Worm (Caenorhabditis elegans) whole organism, L4/young adult: ENCODE measurements around the gene plst-1.

Source experiments
- W03F9.2 ChIP-seq: fragments of 150-350 bp; optimal IDR thresholded peaks from 2 replicates; lab custom pipeline; 2014; ENCODE audit warnings: missing biosample characterization, missing genetic modification characterization
- dao-5 ChIP-seq: sonication (generic microtip); optimal IDR thresholded peaks from 2 replicates; lab custom pipeline; 2016; ENCODE audit warnings: missing genotype, missing genetic modification characterization, moderate library complexity, missing compliant biosample characterization
- him-1 ChIP-seq: sonication (generic microtip); optimal IDR thresholded peaks from 2 replicates; lab custom pipeline; 2016; ENCODE audit warnings: missing genotype, missing genetic modification reagents, missing genetic modification characterization, missing compliant biosample characterization

plst-1 gene

ce11 chrIV:1289327-1289726, at the start of gene plst-1:
Gene plst-1, plus strand, starts transcription at chrIV:1289627.
- TF ChIP-seq dao-5 (no peak), him-1 (tag; lab: Kevin White, UChicago) (no peak), W03F9.2 (tag; lab: Kevin White, UChicago) (no peak)

ce11 chrIV:1239686-1240085, 49.7 kb upstream of the plst-1 start, which contains the start of gene F38A1.8:
Gene F38A1.8, minus strand, starts transcription at chrIV:1239852.
- TF ChIP-seq dao-5 (no peak), him-1 (tag; lab: Kevin White, UChicago) (no peak), W03F9.2 (tag; lab: Kevin White, UChicago) (no peak)

- TF ChIP-seq W03F9.2 (tag; lab: Kevin White, UChicago): no peak
- no peak for TF ChIP-seq him-1 (tag; lab: Kevin White, UChicago)
- no peak for TF ChIP-seq dao-5
Observed at ce11 chrIV:1243295-1243694, 46.1 kb upstream of the plst-1 start, which contains the start of gene F38A1.15. Gene F38A1.15, minus strand, starts transcription at chrIV:1243395.

- no peak for TF ChIP-seq him-1 (tag; lab: Kevin White, UChicago)
- TF ChIP-seq W03F9.2 (tag; lab: Kevin White, UChicago): no peak
- TF ChIP-seq dao-5: no peak
Observed at ce11 chrIV:1245244-1245643, 44.2 kb upstream of the plst-1 start, which contains the start of gene F38A1.9. Gene F38A1.9, minus strand, starts transcription at chrIV:1245344.

- TF ChIP-seq him-1 (tag; lab: Kevin White, UChicago): no peak
- no peak for TF ChIP-seq dao-5
- TF ChIP-seq W03F9.2 (tag; lab: Kevin White, UChicago): no peak
Observed at ce11 chrIV:1246762-1247436, 42.5 kb upstream of the plst-1 start, which contains the start of the genes clec-165 and F38A1.11. Gene clec-165, minus strand, starts transcription at chrIV:1246886. Gene F38A1.11, plus strand, starts transcription at chrIV:1247386.

ce11 chrIV:1251242-1251911, 38.0 kb upstream of the plst-1 start, which contains the start of the genes clec-166 and F38A1.6:
Gene clec-166, minus strand, starts transcription at chrIV:1251342.
Gene F38A1.6, plus strand, starts transcription at chrIV:1251861.
- TF ChIP-seq W03F9.2 (tag; lab: Kevin White, UChicago): no peak
- TF ChIP-seq him-1 (tag; lab: Kevin White, UChicago): no peak
- no peak for TF ChIP-seq dao-5

ce11 chrIV:1255632-1256031, 33.8 kb upstream of the plst-1 start, which contains the start of gene clec-167:
Gene clec-167, minus strand, starts transcription at chrIV:1255732.
- no peak for TF ChIP-seq him-1 (tag; lab: Kevin White, UChicago)
- TF ChIP-seq W03F9.2 (tag; lab: Kevin White, UChicago): no peak
- no peak for TF ChIP-seq dao-5

ce11 chrIV:1256723-1257122, 32.7 kb upstream of the plst-1 start, which contains the start of gene clec-168:
Gene clec-168, plus strand, starts transcription at chrIV:1256969.
- TF ChIP-seq dao-5 (no peak), him-1 (tag; lab: Kevin White, UChicago) (no peak), W03F9.2 (tag; lab: Kevin White, UChicago) (no peak)

- TF ChIP-seq dao-5 (no peak), W03F9.2 (tag; lab: Kevin White, UChicago) (no peak), him-1 (tag; lab: Kevin White, UChicago) (no peak)
Observed at ce11 chrIV:1260474-1260873, 29.0 kb upstream of the plst-1 start.

ce11 chrIV:1261024-1261423, 28.4 kb upstream of the plst-1 start, which contains the start of gene clec-169:
Gene clec-169, plus strand, starts transcription at chrIV:1261324.
- TF ChIP-seq W03F9.2 (tag; lab: Kevin White, UChicago) (no peak), dao-5 (no peak), him-1 (tag; lab: Kevin White, UChicago) (no peak)

- TF ChIP-seq him-1 (tag; lab: Kevin White, UChicago): no peak
- no peak for TF ChIP-seq dao-5
- no peak for TF ChIP-seq W03F9.2 (tag; lab: Kevin White, UChicago)
Observed at ce11 chrIV:1261930-1262329, 27.5 kb upstream of the plst-1 start.

ce11 chrIV:1264928-1265327, 24.5 kb upstream of the plst-1 start, which contains the start of gene F38A1.13:
Gene F38A1.13, plus strand, starts transcription at chrIV:1265228.
- TF ChIP-seq him-1 (tag; lab: Kevin White, UChicago) (no peak), W03F9.2 (tag; lab: Kevin White, UChicago) (no peak), dao-5 (no peak)

- TF ChIP-seq him-1 (tag; lab: Kevin White, UChicago) (no peak), W03F9.2 (tag; lab: Kevin White, UChicago) (no peak), dao-5 (no peak)
Observed at ce11 chrIV:1266138-1266537, 23.3 kb upstream of the plst-1 start.

ce11 chrIV:1266724-1267123, 22.7 kb upstream of the plst-1 start, which contains the start of gene clec-170:
Gene clec-170, plus strand, starts transcription at chrIV:1266866.
- TF ChIP-seq dao-5 (no peak), him-1 (tag; lab: Kevin White, UChicago) (no peak), W03F9.2 (tag; lab: Kevin White, UChicago) (no peak)
